Worm (Caenorhabditis elegans): ENCODE results near the gene wdr-46.

wdr-46 gene

ce11 chrIV:12396645-12397258, 24.7 kb downstream of the wdr-46 start (continued):
- TF ChIP-seq lin-1 (GFP tag; IDR thresholded peaks at IDR 0.05) = no peak
- TF ChIP-seq skn-1 (tag; optimal IDR thresholded peaks at IDR 0.05) = no peak

DNA sequence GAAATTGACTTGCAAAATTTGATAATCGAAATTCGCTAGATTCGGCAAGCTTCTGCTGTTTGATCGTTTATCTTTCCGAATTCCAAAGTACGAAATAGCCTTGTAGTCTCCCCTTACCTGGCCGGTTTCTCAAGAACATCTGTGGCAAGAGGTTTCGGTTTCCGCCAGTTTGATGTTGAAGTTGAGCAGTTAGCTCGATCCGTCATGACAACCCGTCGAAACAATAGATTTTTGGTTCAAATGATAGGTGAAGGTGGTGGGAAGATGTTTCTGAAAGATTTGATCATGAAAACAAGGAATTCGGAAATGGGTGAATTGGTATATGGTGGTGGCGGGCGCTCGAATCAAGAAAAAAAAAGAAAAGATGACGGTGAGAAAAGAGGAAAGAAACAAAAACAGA, 26.4 kb downstream of the wdr-46 start, which contains the start of gene acs-20:
TSS of gene acs-20 (minus strand) at position 270 of the 400 bp plus-strand sequence.
- TF ChIP-seq nhr-48 (tag; optimal IDR thresholded peaks at IDR 0.05) (no peak), snpc-1.2 (GFP tag; IDR thresholded peaks at IDR 0.05) (no peak), daf-16 (GFP tag; optimal IDR thresholded peaks at IDR 0.05) (no peak), daf-16 (tag; optimal IDR thresholded peaks at IDR 0.05) (no peak), ZK546.5 (tag; optimal IDR thresholded peaks at IDR 0.05) (no peak), nhr-25 (tag; optimal IDR thresholded peaks at IDR 0.05; ENCODE audit: borderline replicate concordance, insufficient read depth) (no peak), dmd-8 (GFP tag; IDR thresholded peaks at IDR 0.05) (no peak), snpc-4 (tag; optimal IDR thresholded peaks at IDR 0.05) (no peak), unc-62 (GFP tag; optimal IDR thresholded peaks at IDR 0.05 in 1 of 2) (peak in 1 of 2 experiments; percentile 76), unc-62 (tag; optimal IDR thresholded peaks at IDR 0.05) (no peak), ceh-28 (tag; optimal IDR thresholded peaks at IDR 0.05) (no peak), F44E2.7 (GFP tag; IDR thresholded peaks at IDR 0.05) (no peak), ces-1 (GFP tag; optimal IDR thresholded peaks at IDR 0.05) (no peak), ama-1 (optimal IDR thresholded peaks at IDR 0.05) (peak; percentile 1)

- TF ChIP-seq hmg-1.1 (GFP tag; IDR thresholded peaks at IDR 0.05) (no peak), fos-1 (tag; optimal IDR thresholded peaks at IDR 0.05) (no peak), aha-1 (tag) (no peak), ceh-62 (tag; optimal IDR thresholded peaks at IDR 0.05) (no peak), pqm-1 (tag; optimal IDR thresholded peaks at IDR 0.05) (peak; percentile 80), nhr-48 (tag; optimal IDR thresholded peaks at IDR 0.05) (peak; percentile 38), ceh-20 (GFP tag; IDR thresholded peaks at IDR 0.05) (peak; percentile 24; the same call in 1 of the 2 replicates), lin-1 (GFP tag; IDR thresholded peaks at IDR 0.05) (peak; percentile 38; the same call in 1 of the 2 replicates), hlh-11 (tag; optimal IDR thresholded peaks at IDR 0.05) (peak; percentile 58), lin-13 (GFP tag; optimal IDR thresholded peaks at IDR 0.05) (no peak), F44E2.7 (GFP tag; IDR thresholded peaks at IDR 0.05) (no peak), cey-2 (tag; optimal IDR thresholded peaks at IDR 0.05; ENCODE audit: borderline replicate concordance, insufficient read depth) (peak; percentile 55), tra-1 (GFP tag; IDR thresholded peaks at IDR 0.05) (peak; percentile 86), nhr-41 (GFP tag; IDR thresholded peaks at IDR 0.05) (peak; percentile 93), lsy-2 (tag; optimal IDR thresholded peaks at IDR 0.05) (peak in 1 of 2 experiments; percentile 17), dve-1 (tag; optimal IDR thresholded peaks at IDR 0.05; ENCODE audit: insufficient read depth) (peak; percentile 83), ZK337.2 (GFP tag; IDR thresholded peaks at IDR 0.05) (no peak), T20F7.1 (GFP tag; optimal IDR thresholded peaks at IDR 0.05) (peak; percentile 47), dmd-6 (GFP tag; IDR thresholded peaks at IDR 0.05) (peak; percentile 95), mxl-3 (GFP tag; optimal IDR thresholded peaks at IDR 0.05) (peak; percentile 11), nhr-111 (GFP tag; optimal IDR thresholded peaks at IDR 0.05) (no peak), ztf-7 (tag; optimal IDR thresholded peaks at IDR 0.05) (peak; percentile 50), saeg-2 (GFP tag; IDR thresholded peaks at IDR 0.05) (no peak), pha-4 (GFP tag; IDR thresholded peaks at IDR 0.05) (0 out of 2 replicates have a peak, but pooled peaks have one; percentile 14), pha-4 (tag; optimal IDR thresholded peaks at IDR 0.05) (no peak), php-3 (GFP tag; IDR thresholded peaks at IDR 0.05) (peak; percentile 65), hlh-30 (tag; optimal IDR thresholded peaks at IDR 0.05; ENCODE audit: insufficient read depth) (peak; percentile 45), snpc-1.2 (GFP tag; IDR thresholded peaks at IDR 0.05) (no peak), R02D3.7 (tag; optimal IDR thresholded peaks at IDR 0.05) (no peak), daf-16 (GFP tag; optimal IDR thresholded peaks at IDR 0.05) (no peak), daf-16 (tag; optimal IDR thresholded peaks at IDR 0.05) (peak; percentile 67), nhr-28 (tag; optimal IDR thresholded peaks at IDR 0.05) (peak; percentile 11)
Observed at ce11 chrIV:12399983-12400382, 27.9 kb downstream of the wdr-46 start.
